Fruit fly (Drosophila melanogaster) whole organism, adult: ENCODE results near the gene CG32099.
A peak's percentile ranks its signal among the peaks of the same experiment; 100 is the strongest.

Experiments
- CG11617 ChIP-seq: fragments of 200-800 bp; sonication (Bioruptor generic); optimal IDR thresholded peaks from 2 replicates; lab custom pipeline; 2017; ENCODE audit warnings: mild to moderate bottlenecking, missing biosample characterization, missing genetic modification reagents, missing genetic modification characterization
- CG12768 ChIP-seq: fragments of 200-800 bp; sonication (Bioruptor generic); optimal IDR thresholded peaks from 2 replicates; lab custom pipeline; 2017; ENCODE audit warnings: missing biosample characterization, missing genetic modification characterization, mild to moderate bottlenecking, moderate library complexity, missing genetic modification reagents
- CG14711 ChIP-seq: fragments of 200-800 bp; sonication (Bioruptor generic); optimal IDR thresholded peaks from 2 replicates; lab custom pipeline; 2018; ENCODE audit warnings: missing biosample characterization, mild to moderate bottlenecking, missing genetic modification characterization, moderate library complexity
- CG1620 ChIP-seq: fragments of 200-800 bp; sonication (Bioruptor generic); optimal IDR thresholded peaks from 2 replicates; lab custom pipeline; 2016; ENCODE audit warnings: missing biosample characterization, missing genetic modification characterization
- CG5204 ChIP-seq: fragments of 200-800 bp; sonication (Bioruptor generic); optimal IDR thresholded peaks from 2 replicates; lab custom pipeline; 2016; ENCODE audit warnings: missing biosample characterization, missing genetic modification characterization
- CG7045 ChIP-seq: fragments of 200-800 bp; sonication (Bioruptor generic); optimal IDR thresholded peaks from 2 replicates; lab custom pipeline; 2017; ENCODE audit warnings: missing biosample characterization, mild to moderate bottlenecking, missing genetic modification characterization
- CG7101 ChIP-seq: fragments of 200-800 bp; sonication (Bioruptor generic); optimal IDR thresholded peaks from 2 replicates; lab custom pipeline; 2018; ENCODE audit warnings: missing biosample characterization, mild to moderate bottlenecking, missing genetic modification characterization, moderate library complexity
- Clk ChIP-seq: fragments of 200-800 bp; sonication (Bioruptor generic); optimal IDR thresholded peaks from 2 replicates; lab custom pipeline; 2017; ENCODE audit warnings: missing biosample characterization, missing genetic modification characterization
- Crg-1 ChIP-seq: fragments of 200-800 bp; sonication (Bioruptor generic); optimal IDR thresholded peaks from 2 replicates; lab custom pipeline; 2016; ENCODE audit warnings: missing biosample characterization, missing genetic modification characterization
- Hr96 ChIP-seq: fragments of 200-800 bp; sonication (Bioruptor generic); optimal IDR thresholded peaks from 2 replicates; lab custom pipeline; 2016; ENCODE audit warnings: missing biosample characterization, missing genetic modification characterization
- Mnt ChIP-seq: fragments of 200-800 bp; sonication (Bioruptor generic); optimal IDR thresholded peaks from 2 replicates; lab custom pipeline; 2016; ENCODE audit warnings: missing biosample characterization, mild to moderate bottlenecking, missing genetic modification characterization
- bab1 ChIP-seq: fragments of 200-800 bp; sonication (Bioruptor generic); optimal IDR thresholded peaks from 3 replicates; lab custom pipeline; 2019; ENCODE audit warnings: missing biosample characterization, mild to moderate bottlenecking, missing genetic modification characterization, moderate library complexity
- cic ChIP-seq: fragments of 200-800 bp; sonication (Bioruptor generic); optimal IDR thresholded peaks from 2 replicates; lab custom pipeline; 2017; ENCODE audit warnings: missing biosample characterization, mild to moderate bottlenecking, missing genetic modification characterization, moderate library complexity
- cnc ChIP-seq, 2 experiments: fragments of >200 bp; optimal IDR thresholded peaks; 2 replicates each; lab custom pipeline; 2017
- kay ChIP-seq: fragments of 200-800 bp; sonication (Bioruptor generic); peaks from one replicate; lab custom pipeline; 2016; ENCODE audit warnings: missing biosample characterization, missing genetic modification characterization, borderline replicate concordance
- ovo ChIP-seq: fragments of 200-800 bp; sonication (Bioruptor generic); optimal IDR thresholded peaks from 2 replicates; lab custom pipeline; 2016; ENCODE audit warnings: missing biosample characterization, missing genetic modification characterization
- pad ChIP-seq: fragments of 200-800 bp; sonication (Bioruptor generic); optimal IDR thresholded peaks from 3 replicates; lab custom pipeline; 2017; ENCODE audit warnings: missing biosample characterization, missing genetic modification characterization, mild to moderate bottlenecking, moderate library complexity, missing genetic modification reagents
- tj ChIP-seq: fragments of 200-800 bp; sonication (Bioruptor generic); optimal IDR thresholded peaks from 3 replicates; lab custom pipeline; 2017; ENCODE audit warnings: missing biosample characterization, mild to moderate bottlenecking, missing genetic modification characterization, moderate library complexity
- toe ChIP-seq: fragments of 200-800 bp; sonication (Bioruptor generic); optimal IDR thresholded peaks from 2 replicates; lab custom pipeline; 2016; ENCODE audit warnings: missing biosample characterization, missing genetic modification characterization

The CG32099 gene

DNA sequence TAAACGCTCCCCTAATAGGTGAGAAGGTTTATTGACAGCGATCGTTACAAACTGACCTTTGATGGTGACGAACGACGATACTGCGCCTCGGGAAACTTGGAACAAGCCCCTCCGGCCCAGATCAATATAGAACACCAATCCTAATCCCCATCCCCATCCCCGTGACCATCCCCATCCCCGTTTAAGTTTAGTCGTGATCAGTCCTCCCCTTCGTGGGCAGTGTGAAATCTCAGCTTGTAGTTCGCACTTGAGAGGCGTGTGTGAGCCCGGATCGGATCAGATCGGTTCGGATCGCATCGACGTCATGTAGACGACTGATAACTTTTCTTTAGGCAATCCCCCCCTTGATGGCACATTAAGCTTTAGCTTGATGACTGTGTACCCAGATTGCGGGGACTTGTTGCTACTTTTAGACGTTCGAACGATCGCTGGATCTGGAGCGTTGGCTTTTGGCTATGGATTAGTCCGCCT is 35.5 kb downstream of the CG32099 start, which contains the start of gene Miox:
Gene Miox, plus strand, starts transcription at position 421 of the 471 bp plus-strand sequence.
- TF ChIP-seq CG5204 (GFP tag; lab: Kevin White, UChicago) = no peak
- TF ChIP-seq pad (GFP tag; lab: Kevin White, UChicago) = peak; percentile 22
- TF ChIP-seq cic (GFP tag; lab: Kevin White, UChicago) = peak; percentile 85

DNA sequence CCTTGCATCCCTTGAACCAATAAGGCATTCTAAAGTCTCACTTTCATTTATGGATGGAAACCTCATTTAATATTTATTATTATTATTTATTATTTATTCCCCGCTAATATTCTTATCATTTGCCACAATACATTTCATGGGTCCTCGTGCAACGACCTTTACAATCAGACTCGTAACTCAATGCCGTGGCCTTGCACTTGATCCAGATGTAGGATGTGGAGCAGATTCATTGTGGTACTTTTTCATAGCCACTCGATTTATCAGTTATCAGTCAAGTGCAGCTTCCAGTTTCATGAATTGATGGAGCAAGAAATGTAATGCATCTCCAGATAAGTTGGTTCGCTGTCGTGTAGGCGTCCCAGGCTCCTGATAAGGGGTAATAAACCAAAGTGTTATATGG is 36.3 kb downstream of the CG32099 start:
- no peak for TF ChIP-seq CG7101 (tag; lab: Kevin White, UChicago)
- TF ChIP-seq CG5204 (GFP tag; lab: Kevin White, UChicago) = no peak

DNA sequence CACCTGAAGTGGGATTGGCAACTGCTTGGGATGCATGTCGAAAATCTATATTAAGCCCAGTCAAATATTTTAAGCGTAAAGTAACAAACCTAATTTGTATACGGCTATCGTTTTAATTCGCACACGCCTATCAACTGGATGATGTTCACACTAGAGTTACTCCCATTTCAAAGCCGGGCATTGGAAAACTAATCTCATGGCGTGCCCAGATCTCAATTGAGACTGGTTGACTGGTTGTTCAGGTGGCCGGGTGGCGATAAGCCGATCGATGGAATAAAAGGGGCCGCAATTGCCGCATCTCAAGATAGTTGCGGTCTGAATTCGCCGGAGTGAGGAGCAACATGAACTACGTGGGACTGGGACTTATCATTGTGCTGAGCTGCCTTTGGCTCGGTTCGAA is 39.4 kb downstream of the CG32099 start, which contains the start of gene Est-6:
Gene Est-6, plus strand, starts transcription at position 301 of the 400 bp plus-strand sequence.
- TF ChIP-seq kay (GFP tag; lab: Kevin White, UChicago) (peak; percentile 14), CG1620 (GFP tag; lab: Kevin White, UChicago) (no peak), bab1 (GFP tag; lab: Kevin White, UChicago) (no peak)

- no peak for TF ChIP-seq CG1620 (GFP tag; lab: Kevin White, UChicago)
- no peak for TF ChIP-seq Mnt (GFP tag; lab: Kevin White, UChicago)
- TF ChIP-seq cnc (optimal IDR thresholded peaks at IDR 0.05; lab: Kevin White, UChicago) = no peak
- no peak for TF ChIP-seq tj (GFP tag; lab: Kevin White, UChicago)
- TF ChIP-seq Hr96 (GFP tag; lab: Kevin White, UChicago) = no peak
- no peak for TF ChIP-seq CG14711 (tag; lab: Kevin White, UChicago)
- no peak for TF ChIP-seq CG11617
These were observed 41.4 kb downstream of the CG32099 start, which contains the start of gene Est-P for dm6 chr3L:12190433-12190832. Gene Est-P, plus strand, starts transcription at chr3L:12190733.

- no peak for TF ChIP-seq ovo
- TF ChIP-seq CG1620 (GFP tag; lab: Kevin White, UChicago) = no peak
- no peak for TF ChIP-seq Clk (GFP tag; lab: Kevin White, UChicago)
- TF ChIP-seq cnc (optimal IDR thresholded peaks at IDR 0.05; lab: Kevin White, UChicago) = no peak
- no peak for TF ChIP-seq CG7045
- TF ChIP-seq bab1 (GFP tag; lab: Kevin White, UChicago) = peak; percentile 49
- TF ChIP-seq Hr96 (GFP tag; lab: Kevin White, UChicago) = no peak
- peak; percentile 62 for TF ChIP-seq kay (GFP tag; lab: Kevin White, UChicago)
- no peak for TF ChIP-seq Crg-1 (GFP tag; lab: Kevin White, UChicago)
- TF ChIP-seq cic (GFP tag; lab: Kevin White, UChicago) = no peak
- no peak for TF ChIP-seq CG12768 (GFP tag; lab: Kevin White, UChicago)
- no peak for TF ChIP-seq tj (GFP tag; lab: Kevin White, UChicago)
- no peak for TF ChIP-seq pad (GFP tag; lab: Kevin White, UChicago)
These were observed 44.4 kb downstream of the CG32099 start, which contains the start of gene thoc6 for dm6 chr3L:12193485-12193884. Gene thoc6, minus strand, starts transcription at chr3L:12193688.

dm6 chr3L:12197491-12197890 is 48.4 kb downstream of the CG32099 start, which contains the start of gene CG11529:
Gene CG11529, plus strand, starts transcription at chr3L:12197791.
- no peak for TF ChIP-seq ovo
- TF ChIP-seq pad (GFP tag; lab: Kevin White, UChicago) = no peak
- TF ChIP-seq CG5204 (GFP tag; lab: Kevin White, UChicago) = no peak
- no peak for TF ChIP-seq Hr96 (GFP tag; lab: Kevin White, UChicago)
- no peak for TF ChIP-seq CG14711 (tag; lab: Kevin White, UChicago)
- no peak for TF ChIP-seq cnc (optimal IDR thresholded peaks at IDR 0.05; lab: Kevin White, UChicago)
- no peak for TF ChIP-seq CG12768 (GFP tag; lab: Kevin White, UChicago)
- TF ChIP-seq toe = no peak
- TF ChIP-seq Clk (GFP tag; lab: Kevin White, UChicago) = no peak
- TF ChIP-seq kay (GFP tag; lab: Kevin White, UChicago) = no peak
- no peak for TF ChIP-seq Mnt (GFP tag; lab: Kevin White, UChicago)
- TF ChIP-seq Crg-1 (GFP tag; lab: Kevin White, UChicago) = no peak
- TF ChIP-seq CG1620 (GFP tag; lab: Kevin White, UChicago) = no peak
- no peak for TF ChIP-seq CG11617
